Worm (Caenorhabditis elegans): ENCODE results near the gene K07C11.7.

DNA sequence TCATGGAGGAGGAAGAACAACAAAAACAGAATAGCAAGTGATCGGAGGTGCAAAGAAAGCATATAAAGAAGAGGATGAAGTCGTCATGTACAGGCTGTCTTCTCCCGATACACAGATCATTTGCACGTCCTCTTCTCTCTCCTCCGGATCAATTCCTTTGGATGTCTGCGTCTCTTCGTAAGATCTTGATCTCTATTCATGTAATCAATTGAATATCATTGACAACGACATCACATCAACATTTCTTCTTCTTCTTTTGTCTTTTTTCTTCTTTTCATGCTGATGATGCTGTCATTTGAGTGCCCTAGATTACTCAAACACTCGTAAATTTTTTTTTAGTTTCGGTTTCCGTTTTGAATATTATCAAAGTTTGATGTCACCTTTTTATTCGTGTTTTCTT, 24.5 kb upstream of the K07C11.7 start, which contains the start of gene rol-3:
- TF ChIP-seq dao-5 (tag; optimal IDR thresholded peaks at IDR 0.05) (no peak), him-1 (tag; optimal IDR thresholded peaks at IDR 0.05) (no peak)
